Worm (Caenorhabditis elegans) whole organism, L2 larva: ENCODE measurements around the gene EGAP4.1.

Experiments
- F13H6.1 ChIP-seq: sonication (generic microtip); optimal IDR thresholded peaks from 2 replicates; lab custom pipeline; 2016; ENCODE audit warnings: missing genetic modification characterization, missing compliant biosample characterization
- Y55F3AM.14 ChIP-seq: fragments of 200-800 bp; sonication (Bioruptor generic); optimal IDR thresholded peaks from 2 replicates; lab custom pipeline; 2018; ENCODE audit warnings: mild to moderate bottlenecking, missing genetic modification characterization, missing compliant biosample characterization
- ZK546.5 ChIP-seq: sonication (generic microtip); optimal IDR thresholded peaks from 2 replicates; lab custom pipeline; 2017; ENCODE audit warnings: missing biosample characterization, missing genetic modification characterization
- alr-1 ChIP-seq: fragments of 150-350 bp; optimal IDR thresholded peaks from 2 replicates; lab custom pipeline; 2014; ENCODE audit warnings: missing biosample characterization, missing genetic modification characterization
- aly-2 ChIP-seq: fragments of 150-350 bp; optimal IDR thresholded peaks from 2 replicates; lab custom pipeline; 2014; ENCODE audit warnings: missing biosample characterization, missing genetic modification characterization
- blmp-1 ChIP-seq: sonication (generic microtip); optimal IDR thresholded peaks from 2 replicates; lab custom pipeline; 2017; ENCODE audit warnings: missing genetic modification characterization, mild to moderate bottlenecking, missing compliant biosample characterization, antibody characterized with exemption, moderate library complexity; ENCODE audit not compliant: insufficient read depth
- ceh-16 ChIP-seq: fragments of 150-350 bp; optimal IDR thresholded peaks from 2 replicates; lab custom pipeline; 2014; ENCODE audit warnings: missing biosample characterization, missing genetic modification characterization
- ceh-82 ChIP-seq: fragments of 150-350 bp; optimal IDR thresholded peaks from 2 replicates; lab custom pipeline; 2014; ENCODE audit warnings: missing biosample characterization, missing genetic modification characterization
- crh-2 ChIP-seq: sonication (generic microtip); optimal IDR thresholded peaks from 2 replicates; lab custom pipeline; 2017; ENCODE audit warnings: missing biosample characterization, missing genetic modification characterization
- dmd-4 ChIP-seq: sonication (generic microtip); optimal IDR thresholded peaks from 2 replicates; lab custom pipeline; 2017; ENCODE audit warnings: missing biosample characterization, missing genetic modification characterization
- egl-27 ChIP-seq: sonication (generic microtip); optimal IDR thresholded peaks from 3 replicates; lab custom pipeline; 2017; ENCODE audit warnings: missing biosample characterization, missing genetic modification reagents, missing genetic modification characterization
- elt-3 ChIP-seq: sonication (generic microtip); optimal IDR thresholded peaks from 2 replicates; lab custom pipeline; 2017; ENCODE audit warnings: missing biosample characterization, missing genetic modification characterization
- fos-1 ChIP-seq: fragments of 150-350 bp; optimal IDR thresholded peaks from 2 replicates; lab custom pipeline; 2014; ENCODE audit warnings: missing biosample characterization, missing genetic modification characterization
- gmeb-1 ChIP-seq: fragments of 150-350 bp; optimal IDR thresholded peaks from 2 replicates; lab custom pipeline; 2014; ENCODE audit warnings: missing biosample characterization, missing genetic modification characterization
- lin-13 ChIP-seq: fragments of 150-350 bp; optimal IDR thresholded peaks from 2 replicates; lab custom pipeline; 2014; ENCODE audit warnings: missing biosample characterization, missing genetic modification reagents, missing genetic modification characterization
- lsy-2 ChIP-seq, 2 experiments: fragments of 150-350 bp in 1 of 2; sonication (generic microtip) in 1 of 2; optimal IDR thresholded peaks; 2 replicates each; lab custom pipeline; 2014 to 2017; ENCODE audit warnings: missing biosample characterization in 2 of 2, missing genetic modification characterization in 2 of 2
- mab-5 ChIP-seq: fragments of 150-350 bp; optimal IDR thresholded peaks from 2 replicates; lab custom pipeline; 2014; ENCODE audit warnings: missing biosample characterization, missing genetic modification characterization
- mdl-1 ChIP-seq, 2 experiments: fragments of 150-350 bp in 1 of 2; sonication (generic microtip) in 1 of 2; optimal IDR thresholded peaks; 2 replicates each; lab custom pipeline; 2017; ENCODE audit warnings: missing biosample characterization in 2 of 2, missing genetic modification characterization in 2 of 2
- nhr-11 ChIP-seq: fragments of 150-350 bp; optimal IDR thresholded peaks from 2 replicates; lab custom pipeline; 2014; ENCODE audit warnings: missing biosample characterization, missing genetic modification characterization
- nhr-12 ChIP-seq: fragments of 150-350 bp; optimal IDR thresholded peaks from 2 replicates; lab custom pipeline; 2014; ENCODE audit warnings: missing biosample characterization, missing genetic modification characterization
- nhr-129 ChIP-seq: fragments of 150-350 bp; optimal IDR thresholded peaks from 2 replicates; lab custom pipeline; 2014; ENCODE audit warnings: missing biosample characterization, missing genetic modification characterization
- nhr-21 ChIP-seq: fragments of 150-350 bp; optimal IDR thresholded peaks from 2 replicates; lab custom pipeline; 2014; ENCODE audit warnings: missing biosample characterization, missing genetic modification characterization
- nhr-237 ChIP-seq: fragments of 150-350 bp; optimal IDR thresholded peaks from 2 replicates; lab custom pipeline; 2014; ENCODE audit warnings: missing biosample characterization, missing genetic modification characterization
- nhr-6 ChIP-seq: fragments of 150-350 bp; optimal IDR thresholded peaks from 2 replicates; lab custom pipeline; 2014; ENCODE audit warnings: missing biosample characterization, missing genetic modification characterization
- nhr-77 ChIP-seq: fragments of 150-350 bp; optimal IDR thresholded peaks from 2 replicates; lab custom pipeline; 2014; ENCODE audit warnings: missing biosample characterization, missing genetic modification characterization
- peb-1 ChIP-seq: fragments of 150-350 bp; optimal IDR thresholded peaks from 2 replicates; lab custom pipeline; 2014; ENCODE audit warnings: missing biosample characterization, missing genetic modification characterization
- sem-4 ChIP-seq: fragments of 150-350 bp; optimal IDR thresholded peaks from 2 replicates; lab custom pipeline; 2014; ENCODE audit warnings: missing biosample characterization, missing genetic modification reagents, missing genetic modification characterization
- skn-1 ChIP-seq: sonication (generic microtip); optimal IDR thresholded peaks from 2 replicates; lab custom pipeline; 2017; ENCODE audit warnings: missing biosample characterization, missing genetic modification characterization
- sma-9 ChIP-seq, 2 experiments: fragments of 150-350 bp in 1 of 2; sonication (generic microtip) in 1 of 2; optimal IDR thresholded peaks; 2 replicates each; lab custom pipeline; 2014 to 2016; ENCODE audit warnings: missing genetic modification characterization in 2 of 2, mild to moderate bottlenecking in 1 of 2, missing biosample characterization in 1 of 2, missing compliant biosample characterization in 1 of 2, missing genetic modification reagents in 1 of 2, moderate library complexity in 1 of 2
- unc-39 ChIP-seq: fragments of 150-350 bp; optimal IDR thresholded peaks from 2 replicates; lab custom pipeline; 2014; ENCODE audit warnings: missing biosample characterization, missing genetic modification characterization
- unc-55 ChIP-seq: fragments of 150-350 bp; sonication (generic microtip); optimal IDR thresholded peaks from 3 replicates; lab custom pipeline; 2014; ENCODE audit warnings: missing biosample characterization, missing genetic modification reagents, missing genetic modification characterization
- unc-62 ChIP-seq: fragments of 150-350 bp; optimal IDR thresholded peaks from 2 replicates; lab custom pipeline; 2014; ENCODE audit warnings: missing biosample characterization, missing genetic modification reagents, missing genetic modification characterization
- zag-1 ChIP-seq: fragments of 150-350 bp; optimal IDR thresholded peaks from 2 replicates; lab custom pipeline; 2014; ENCODE audit warnings: missing biosample characterization, missing genetic modification characterization
- ztf-1 ChIP-seq: fragments of 200-800 bp; sonication (Bioruptor generic); conservative IDR thresholded peaks from 2 replicates; pipeline ENCODE4 v1.3.6; 2022; ENCODE audit warnings: missing genetic modification characterization, missing compliant biosample characterization
- ztf-4 ChIP-seq: fragments of 150-350 bp; optimal IDR thresholded peaks from 2 replicates; lab custom pipeline; 2014; ENCODE audit warnings: missing biosample characterization, missing genetic modification characterization

Gene EGAP4.1

ce11 chrX:8727306-8727705, at the start of gene EGAP4.1:
Gene EGAP4.1, minus strand, starts transcription at chrX:8727406.
- no peak for TF ChIP-seq nhr-21
- TF ChIP-seq alr-1 (tag; lab: Kevin White, UChicago), result no peak
- TF ChIP-seq nhr-6 (tag; lab: Kevin White, UChicago), result no peak
- no peak for TF ChIP-seq Y55F3AM.14 (GFP tag; lab: Kevin White, UChicago)
- TF ChIP-seq, all 48 proteins: peak for 0

ce11 chrX:8770316-8770715, 43.1 kb upstream of the EGAP4.1 start:
- TF ChIP-seq sem-4 (tag; lab: Kevin White, UChicago) (no peak), ztf-4 (tag; lab: Kevin White, UChicago) (no peak), peb-1 (tag; lab: Kevin White, UChicago) (no peak), crh-2 (tag; lab: Kevin White, UChicago) (no peak), ZK546.5 (tag; lab: Kevin White, UChicago) (no peak), blmp-1 (no peak), nhr-129 (tag; lab: Kevin White, UChicago) (no peak), mab-5 (tag; lab: Kevin White, UChicago) (no peak), skn-1 (tag; lab: Kevin White, UChicago) (no peak), aly-2 (no peak), mdl-1 (tag; optimal IDR thresholded peaks at IDR 0.05; lab: Kevin White, UChicago) (no peak), nhr-21 (no peak), elt-3 (tag; lab: Kevin White, UChicago) (no peak), nhr-12 (no peak)
- TF ChIP-seq, all 48 proteins: peak for 0

- no peak for TF ChIP-seq ceh-82 (tag; lab: Kevin White, UChicago)
- no peak for TF ChIP-seq egl-27 (tag; lab: Kevin White, UChicago)
- peak in 1 of 2 experiments; percentile 13 for TF ChIP-seq lsy-2 (tag; optimal IDR thresholded peaks at IDR 0.05; lab: Kevin White, UChicago)
- TF ChIP-seq gmeb-1 (tag; lab: Kevin White, UChicago), result no peak
- no peak for TF ChIP-seq sem-4 (tag; lab: Kevin White, UChicago)
- peak; percentile 13 for TF ChIP-seq sma-9 (GFP tag; optimal IDR thresholded peaks at IDR 0.05; lab: Kevin White, UChicago)
- no peak for TF ChIP-seq sma-9 (tag; optimal IDR thresholded peaks at IDR 0.05; lab: Kevin White, UChicago)
- no peak for TF ChIP-seq lin-13
- no peak for TF ChIP-seq nhr-11
- TF ChIP-seq ZK546.5 (tag; lab: Kevin White, UChicago), result no peak
- TF ChIP-seq ztf-4 (tag; lab: Kevin White, UChicago), result no peak
- TF ChIP-seq nhr-12, result no peak
- TF ChIP-seq nhr-77 (tag; lab: Kevin White, UChicago), result no peak
- no peak for TF ChIP-seq dmd-4
- no peak for TF ChIP-seq aly-2
- no peak for TF ChIP-seq fos-1 (tag; lab: Kevin White, UChicago)
- peak; percentile 28 for TF ChIP-seq nhr-129 (tag; lab: Kevin White, UChicago)
- TF ChIP-seq elt-3 (tag; lab: Kevin White, UChicago), result no peak
- peak; percentile 42 for TF ChIP-seq mab-5 (tag; lab: Kevin White, UChicago)
- TF ChIP-seq zag-1 (tag; lab: Kevin White, UChicago), result no peak
- TF ChIP-seq, all 48 proteins: peak for 4
Observed at ce11 chrX:8764044-8764443, 36.8 kb upstream of the EGAP4.1 start.

- no peak for TF ChIP-seq ztf-1
- no peak for TF ChIP-seq gmeb-1 (tag; lab: Kevin White, UChicago)
- TF ChIP-seq nhr-129 (tag; lab: Kevin White, UChicago), result no peak
- no peak for TF ChIP-seq F13H6.1 (tag; lab: Kevin White, UChicago)
- no peak for TF ChIP-seq unc-62 (GFP tag; lab: Kevin White, UChicago)
- TF ChIP-seq nhr-11, result no peak
- TF ChIP-seq nhr-12, result no peak
- TF ChIP-seq lsy-2 (tag; optimal IDR thresholded peaks at IDR 0.05; lab: Kevin White, UChicago), result no peak
- TF ChIP-seq unc-39 (tag; lab: Kevin White, UChicago), result no peak
- TF ChIP-seq nhr-237 (tag; lab: Kevin White, UChicago), result no peak
- no peak for TF ChIP-seq alr-1 (tag; lab: Kevin White, UChicago)
- TF ChIP-seq lin-13, result no peak
- no peak for TF ChIP-seq sem-4 (tag; lab: Kevin White, UChicago)
- no peak for TF ChIP-seq blmp-1
- TF ChIP-seq unc-55 (GFP tag; lab: Kevin White, UChicago), result no peak
- no peak for TF ChIP-seq zag-1 (tag; lab: Kevin White, UChicago)
- no peak for TF ChIP-seq ceh-16
Observed at ce11 chrX:8763607-8764006, 36.4 kb upstream of the EGAP4.1 start, which contains the start of gene zig-12. Gene zig-12, plus strand, starts transcription at chrX:8763907.
